Fruit fly (Drosophila melanogaster): ENCODE data around the gene CG31650.

CG31650 gene

dm6 chr2L:5003670-5004453 is 40.6 kb downstream of the CG31650 start:
- TF ChIP-seq sv (GFP tag; optimal IDR thresholded peaks at IDR 0.05) = no peak
- peak; percentile 29 for TF ChIP-seq Myc (optimal IDR thresholded peaks at IDR 0.05)
- TF ChIP-seq N (GFP tag; optimal IDR thresholded peaks at IDR 0.05) = peak; percentile 55
- TF ChIP-seq fru (GFP tag; optimal IDR thresholded peaks at IDR 0.05) = no peak
- TF ChIP-seq dsf (GFP tag; optimal IDR thresholded peaks at IDR 0.05; ENCODE audit: borderline replicate concordance) = no peak

dm6 chr2L:5002711-5003402 is 41.7 kb downstream of the CG31650 start:
- peak; percentile 39 for TF ChIP-seq psq (GFP tag; optimal IDR thresholded peaks at IDR 0.05)
- TF ChIP-seq fru (GFP tag; optimal IDR thresholded peaks at IDR 0.05) = peak; percentile 72
- TF ChIP-seq h (GFP tag; optimal IDR thresholded peaks at IDR 0.05) = peak; percentile 78
- peak; percentile 17 for TF ChIP-seq Jra (GFP tag; optimal IDR thresholded peaks at IDR 0.05)
- TF ChIP-seq tai (GFP tag; optimal IDR thresholded peaks at IDR 0.05) = peak; percentile 13
- TF ChIP-seq Hnf4 (GFP tag; optimal IDR thresholded peaks at IDR 0.05) = peak; percentile 61
- TF ChIP-seq ey (GFP tag; optimal IDR thresholded peaks at IDR 0.05) = peak; percentile 78
- TF ChIP-seq br (GFP tag; optimal IDR thresholded peaks at IDR 0.05) = peak; percentile 62
- TF ChIP-seq CG32264 (GFP tag; optimal IDR thresholded peaks at IDR 0.05) = peak; percentile 14
- TF ChIP-seq rgr (GFP tag; optimal IDR thresholded peaks at IDR 0.05) = peak; percentile 73
- peak in 1 of 2 experiments; percentile 75 for TF ChIP-seq foxo (GFP tag; optimal IDR thresholded peaks at IDR 0.05)
- peak; percentile 81 for TF ChIP-seq OdsH (GFP tag; optimal IDR thresholded peaks at IDR 0.05)
- no peak for TF ChIP-seq CrebA (GFP tag; optimal IDR thresholded peaks at IDR 0.05; ENCODE audit: borderline replicate concordance)
- TF ChIP-seq Hr78 (GFP tag; optimal IDR thresholded peaks at IDR 0.05) = no peak
- no peak for TF ChIP-seq Vsx2 (GFP tag; optimal IDR thresholded peaks at IDR 0.05; ENCODE audit: partially characterized antibody)
- TF ChIP-seq sv (GFP tag; optimal IDR thresholded peaks at IDR 0.05) = no peak
- TF ChIP-seq Hr83 (GFP tag; optimal IDR thresholded peaks at IDR 0.05; ENCODE audit: poor library complexity, severe bottlenecking) = no peak
- no peak for TF ChIP-seq dsf (GFP tag; optimal IDR thresholded peaks at IDR 0.05; ENCODE audit: borderline replicate concordance)
- TF ChIP-seq Sp1 (GFP tag; optimal IDR thresholded peaks at IDR 0.05) = peak; percentile 46
- no peak for TF ChIP-seq pan (optimal IDR thresholded peaks at IDR 0.05)
- peak; percentile 19 for TF ChIP-seq woc (GFP tag; optimal IDR thresholded peaks at IDR 0.05)

DNA sequence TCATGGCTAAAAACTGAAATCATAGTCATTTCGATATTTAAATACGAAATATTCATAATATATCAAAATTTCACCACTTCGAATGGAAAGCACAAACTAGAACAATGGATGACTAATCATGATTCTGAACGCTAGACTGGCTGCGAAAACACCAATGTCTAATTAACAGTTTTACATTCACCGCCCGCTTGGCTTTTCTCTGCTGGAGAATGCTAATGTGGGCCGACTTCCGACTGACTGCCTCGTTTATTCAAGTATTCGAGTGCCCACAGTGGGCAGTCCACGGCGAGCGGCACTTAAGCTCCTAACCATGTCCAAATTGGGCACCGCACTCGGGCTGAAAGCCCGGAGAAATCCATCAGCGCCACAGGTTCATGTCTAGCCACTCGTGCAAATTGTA is 42.5 kb downstream of the CG31650 start:
- no peak for TF ChIP-seq woc (GFP tag; optimal IDR thresholded peaks at IDR 0.05)

- TF ChIP-seq lola (GFP tag; optimal IDR thresholded peaks at IDR 0.05) = no peak
- no peak for TF ChIP-seq tai (GFP tag; optimal IDR thresholded peaks at IDR 0.05)
- TF ChIP-seq CrebA (GFP tag; optimal IDR thresholded peaks at IDR 0.05; ENCODE audit: borderline replicate concordance) = no peak
- TF ChIP-seq Mio (GFP tag; optimal IDR thresholded peaks at IDR 0.05) = no peak
- TF ChIP-seq foxo (GFP tag; optimal IDR thresholded peaks at IDR 0.05) = peak in 1 of 2 experiments; percentile 34
- no peak for TF ChIP-seq Myc (optimal IDR thresholded peaks at IDR 0.05)
- no peak for TF ChIP-seq Vsx2 (GFP tag; optimal IDR thresholded peaks at IDR 0.05; ENCODE audit: partially characterized antibody)
- TF ChIP-seq Rel (GFP tag; optimal IDR thresholded peaks at IDR 0.05) = no peak
- no peak for TF ChIP-seq Rel (tag; optimal IDR thresholded peaks at IDR 0.05)
- no peak for TF ChIP-seq Dif (GFP tag; optimal IDR thresholded peaks at IDR 0.05; ENCODE audit: partially characterized antibody)
- TF ChIP-seq Hnf4 (GFP tag; optimal IDR thresholded peaks at IDR 0.05) = no peak
- TF ChIP-seq pan (optimal IDR thresholded peaks at IDR 0.05) = no peak
- no peak for TF ChIP-seq Dfd (GFP tag; optimal IDR thresholded peaks at IDR 0.05)
- TF ChIP-seq CG32264 (GFP tag; optimal IDR thresholded peaks at IDR 0.05) = no peak
- TF ChIP-seq brk (GFP tag; optimal IDR thresholded peaks at IDR 0.05) = peak; percentile 40
- no peak for TF ChIP-seq GATAd (GFP tag; optimal IDR thresholded peaks at IDR 0.05)
Measured at dm6 chr2L:5001582-5001929, 43.0 kb downstream of the CG31650 start.
